Fruit fly (Drosophila melanogaster): ENCODE results near the gene Or85e.

DNA sequence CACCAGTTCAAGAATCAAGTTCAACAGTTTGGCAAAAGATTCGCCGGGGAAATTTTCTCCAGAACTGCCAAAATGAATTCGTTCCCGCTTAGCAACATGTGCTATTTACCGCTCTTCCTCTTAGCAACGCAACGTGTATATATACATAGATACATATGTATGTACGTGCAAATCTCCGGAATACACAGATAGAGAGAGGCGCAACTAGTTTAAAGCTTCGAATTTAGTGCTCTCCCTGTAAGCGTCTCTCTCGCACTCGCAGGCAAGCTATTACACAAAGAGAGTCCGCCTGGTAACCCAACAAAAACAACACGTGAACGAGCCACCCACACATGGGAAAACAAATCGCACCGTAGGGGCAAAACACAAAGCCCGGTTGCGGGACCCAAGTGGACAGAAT, 23.0 kb upstream of the Or85e start:
- TF ChIP-seq Ets98B (GFP tag; IDR thresholded peaks at IDR 0.05) (peak; percentile 23; the same call in 1 of the 2 replicates), CG34367 (tag; optimal IDR thresholded peaks at IDR 0.05) (no peak), EcR (GFP tag; optimal IDR thresholded peaks at IDR 0.05) (peak; percentile 7), CG12605 (GFP tag; IDR thresholded peaks at IDR 0.05) (0 out of 2 replicates have a peak, but pooled peaks have one; percentile 42), gl (tag; optimal IDR thresholded peaks at IDR 0.05) (no peak), Snoo (tag; optimal IDR thresholded peaks at IDR 0.05) (no peak), D1 (tag; optimal IDR thresholded peaks at IDR 0.05) (no peak), CG15710 (tag; optimal IDR thresholded peaks at IDR 0.05) (no peak), Pif1B (GFP tag; optimal IDR thresholded peaks at IDR 0.05) (no peak), CG10348 (GFP tag; IDR thresholded peaks at IDR 0.05) (no peak)
